Worm (Caenorhabditis elegans) whole organism, young adult: Measurements from ENCODE around the gene lin-52.

Experiments
- B0261.1 ChIP-seq: sonication (generic microtip); optimal IDR thresholded peaks from 2 replicates; lab custom pipeline; 2016; ENCODE audit warnings: mild to moderate bottlenecking, missing genetic modification characterization, moderate library complexity, missing compliant biosample characterization
- C17E4.6 ChIP-seq: fragments of 200-800 bp; sonication (Bioruptor generic); IDR thresholded peaks from 2 replicates; pipeline ENCODE4 v1.3.6; 2022; ENCODE audit warnings: missing genetic modification reagents, missing genetic modification characterization, missing compliant biosample characterization
- F22D6.2 ChIP-seq: sonication (generic microtip); optimal IDR thresholded peaks from 2 replicates; lab custom pipeline; 2016; ENCODE audit warnings: mild to moderate bottlenecking, missing genetic modification characterization, missing compliant biosample characterization
- F49E8.2 ChIP-seq: sonication (generic microtip); optimal IDR thresholded peaks from 3 replicates; lab custom pipeline; 2017; ENCODE audit warnings: missing genetic modification characterization, mild to moderate bottlenecking, missing compliant biosample characterization, antibody characterized with exemption, moderate library complexity; ENCODE audit not compliant: insufficient read depth
- F57C9.4 ChIP-seq: sonication (generic microtip); optimal IDR thresholded peaks from 2 replicates; lab custom pipeline; 2017; ENCODE audit warnings: mild to moderate bottlenecking, missing genetic modification characterization, missing compliant biosample characterization
- K12H6.12 ChIP-seq: fragments of 200-800 bp; sonication (Bioruptor generic); optimal IDR thresholded peaks from 2 replicates; lab custom pipeline; 2018; ENCODE audit warnings: mild to moderate bottlenecking, missing genetic modification characterization, missing compliant biosample characterization
- T07F8.4 ChIP-seq: sonication (generic microtip); optimal IDR thresholded peaks from 2 replicates; lab custom pipeline; 2016; ENCODE audit warnings: mild to moderate bottlenecking, missing genetic modification characterization, moderate library complexity, missing compliant biosample characterization
- T26A5.8 ChIP-seq: sonication (generic microtip); optimal IDR thresholded peaks from 2 replicates; lab custom pipeline; 2016; ENCODE audit warnings: missing genetic modification characterization, missing compliant biosample characterization
- Y53F4B.3 ChIP-seq: fragments of 200-800 bp; sonication (Bioruptor generic); IDR thresholded peaks from 2 replicates; pipeline ENCODE4 v1.3.6; 2022; ENCODE audit warnings: missing genetic modification reagents, missing genetic modification characterization, missing compliant biosample characterization
- Y53G8AR.9 ChIP-seq: fragments of 200-800 bp; sonication (Bioruptor generic); conservative IDR thresholded peaks from 2 replicates; pipeline ENCODE4 v1.3.6; 2022; ENCODE audit warnings: missing genetic modification reagents, missing genetic modification characterization, missing compliant biosample characterization
- ZK185.1 ChIP-seq: sonication (generic microtip); optimal IDR thresholded peaks from 2 replicates; lab custom pipeline; 2016; ENCODE audit warnings: mild to moderate bottlenecking, missing genetic modification characterization, missing compliant biosample characterization; ENCODE audit not compliant: poor library complexity, severe bottlenecking
- aptf-3 ChIP-seq: fragments of 200-800 bp; sonication (Bioruptor generic); IDR thresholded peaks from 2 replicates; pipeline ENCODE4 v1.3.6; 2022; ENCODE audit warnings: missing genetic modification characterization, missing compliant biosample characterization
- atf-7 ChIP-seq: sonication (generic microtip); optimal IDR thresholded peaks from 2 replicates; lab custom pipeline; 2017; ENCODE audit warnings: mild to moderate bottlenecking, missing genetic modification characterization, missing compliant biosample characterization
- athp-1 ChIP-seq: sonication (generic microtip); optimal IDR thresholded peaks from 2 replicates; lab custom pipeline; 2017; ENCODE audit warnings: mild to moderate bottlenecking, missing genetic modification characterization, missing compliant biosample characterization
- cebp-1 ChIP-seq, 2 experiments: fragments of 200-800 bp in 1 of 2; sonication (Bioruptor generic) in 1 of 2; sonication (generic microtip) in 1 of 2; IDR thresholded peaks in 1 of 2; optimal IDR thresholded peaks in 1 of 2; 2 replicates each; pipeline versions ENCODE4 v1.3.6 to Lab custom; 2017 to 2022; ENCODE audit warnings: missing compliant biosample characterization in 2 of 2, missing genetic modification characterization in 2 of 2, mild to moderate bottlenecking in 1 of 2, missing genetic modification reagents in 1 of 2, moderate library complexity in 1 of 2
- cebp-2 ChIP-seq: fragments of 200-800 bp; sonication (Bioruptor generic); IDR thresholded peaks from 2 replicates; pipeline ENCODE4 v1.3.6; 2022; ENCODE audit warnings: missing genetic modification characterization, missing compliant biosample characterization
- ceh-100 ChIP-seq: fragments of 200-800 bp; sonication (Bioruptor generic); IDR thresholded peaks from 2 replicates; pipeline ENCODE4 v1.3.6; 2022; ENCODE audit warnings: missing genetic modification reagents, missing genetic modification characterization, missing compliant biosample characterization
- ceh-58 ChIP-seq: fragments of 200-800 bp; sonication (Bioruptor generic); IDR thresholded peaks from 2 replicates; pipeline ENCODE4 v1.3.6; 2022; ENCODE audit warnings: missing genetic modification characterization, missing compliant biosample characterization
- chd-7 ChIP-seq: sonication (generic microtip); optimal IDR thresholded peaks from 2 replicates; lab custom pipeline; 2016; ENCODE audit warnings: mild to moderate bottlenecking, missing genetic modification characterization, moderate library complexity, missing compliant biosample characterization
- die-1 ChIP-seq: sonication (generic microtip); optimal IDR thresholded peaks from 2 replicates; lab custom pipeline; 2016; ENCODE audit warnings: missing genotype, mild to moderate bottlenecking, missing genetic modification characterization, missing compliant biosample characterization
- dpl-1 ChIP-seq: fragments of 150-350 bp; optimal IDR thresholded peaks from 2 replicates; lab custom pipeline; 2014; ENCODE audit warnings: missing biosample characterization, missing genetic modification reagents, missing genetic modification characterization
- egrh-3 ChIP-seq: fragments of 200-800 bp; sonication (Bioruptor generic); IDR thresholded peaks from 2 replicates; pipeline ENCODE4 v1.3.6; 2022; ENCODE audit warnings: missing genetic modification reagents, missing genetic modification characterization, missing compliant biosample characterization
- ets-4 ChIP-seq: fragments of 200-800 bp; sonication (Bioruptor generic); optimal IDR thresholded peaks from 2 replicates; lab custom pipeline; 2018; ENCODE audit warnings: mild to moderate bottlenecking, missing genetic modification characterization, missing compliant biosample characterization
- him-1 ChIP-seq: sonication (generic microtip); optimal IDR thresholded peaks from 2 replicates; lab custom pipeline; 2016; ENCODE audit warnings: missing genotype, missing genetic modification reagents, missing genetic modification characterization, missing compliant biosample characterization
- hlh-26 ChIP-seq: fragments of 200-800 bp; sonication (Bioruptor generic); conservative IDR thresholded peaks from 2 replicates; pipeline ENCODE4 v1.3.6; 2022; ENCODE audit warnings: missing genetic modification reagents, missing genetic modification characterization, missing compliant biosample characterization
- hmg-1.2 ChIP-seq: fragments of 200-800 bp; sonication (Bioruptor generic); IDR thresholded peaks from 2 replicates; pipeline ENCODE4 v1.3.6; 2022; ENCODE audit warnings: missing genetic modification reagents, missing genetic modification characterization, missing compliant biosample characterization
- lag-1 ChIP-seq: fragments of 200-800 bp; sonication (Bioruptor generic); IDR thresholded peaks from 2 replicates; pipeline ENCODE4 v1.3.6; 2022; ENCODE audit warnings: missing genetic modification reagents, missing genetic modification characterization, missing compliant biosample characterization
- let-607 ChIP-seq, 2 experiments: fragments of 200-800 bp in 1 of 2; sonication (Bioruptor generic) in 1 of 2; sonication (generic microtip) in 1 of 2; optimal IDR thresholded peaks; 2 replicates each; lab custom pipeline; 2016 to 2018; ENCODE audit warnings: mild to moderate bottlenecking in 2 of 2, missing compliant biosample characterization in 2 of 2, missing genetic modification characterization in 2 of 2, moderate library complexity in 2 of 2, missing genotype in 1 of 2
- lin-40 ChIP-seq: sonication (generic microtip); optimal IDR thresholded peaks from 2 replicates; lab custom pipeline; 2016; ENCODE audit warnings: missing genetic modification characterization, mild to moderate bottlenecking, missing compliant biosample characterization, missing genotype, missing genetic modification reagents
- lir-1 ChIP-seq: fragments of 200-800 bp; sonication (Bioruptor generic); conservative IDR thresholded peaks from 2 replicates; pipeline ENCODE4 v1.3.6; 2022; ENCODE audit warnings: missing genetic modification reagents, missing genetic modification characterization, missing compliant biosample characterization
- lsy-27 ChIP-seq: sonication (generic microtip); optimal IDR thresholded peaks from 2 replicates; lab custom pipeline; 2017; ENCODE audit warnings: missing genetic modification characterization, mild to moderate bottlenecking, missing compliant biosample characterization, antibody characterized with exemption, missing genotype, borderline replicate concordance; ENCODE audit not compliant: insufficient read depth
- madf-3 ChIP-seq: fragments of 200-800 bp; sonication (Bioruptor generic); IDR thresholded peaks from 2 replicates; pipeline ENCODE4 v1.3.6; 2022; ENCODE audit warnings: missing genetic modification reagents, missing genetic modification characterization, missing compliant biosample characterization
- mxl-1 ChIP-seq: sonication (generic microtip); optimal IDR thresholded peaks from 2 replicates; lab custom pipeline; 2016; ENCODE audit warnings: missing genetic modification characterization, missing compliant biosample characterization
- nfya-2 ChIP-seq: fragments of 200-800 bp; sonication (Bioruptor generic); IDR thresholded peaks from 2 replicates; pipeline ENCODE4 v1.3.6; 2022; ENCODE audit warnings: missing genetic modification reagents, missing genetic modification characterization, missing compliant biosample characterization
- nfyb-1 ChIP-seq: fragments of 200-800 bp; sonication (Bioruptor generic); IDR thresholded peaks from 2 replicates; pipeline ENCODE4 v1.3.6; 2022; ENCODE audit warnings: missing genetic modification reagents, missing genetic modification characterization, missing compliant biosample characterization
- nhr-80 ChIP-seq: sonication (generic microtip); optimal IDR thresholded peaks from 2 replicates; lab custom pipeline; 2016; ENCODE audit warnings: missing genetic modification characterization, missing compliant biosample characterization
- pbrm-1 ChIP-seq: fragments of 200-800 bp; sonication (Bioruptor generic); IDR thresholded peaks from 2 replicates; pipeline ENCODE4 v1.3.6; 2022; ENCODE audit warnings: missing genetic modification reagents, missing genetic modification characterization, missing compliant biosample characterization
- repo-1 ChIP-seq: sonication (generic microtip); optimal IDR thresholded peaks from 2 replicates; lab custom pipeline; 2017; ENCODE audit warnings: mild to moderate bottlenecking, missing genetic modification characterization, missing compliant biosample characterization
- snpc-1.1 ChIP-seq: sonication (generic microtip); optimal IDR thresholded peaks from 2 replicates; lab custom pipeline; 2017; ENCODE audit warnings: missing genetic modification characterization, mild to moderate bottlenecking, missing compliant biosample characterization, antibody characterized with exemption, moderate library complexity, missing genotype, missing genetic modification reagents; ENCODE audit not compliant: insufficient read depth
- tbp1 ChIP-seq: fragments of 200-800 bp; sonication (Bioruptor generic); optimal IDR thresholded peaks from 2 replicates; lab custom pipeline; 2018; ENCODE audit warnings: mild to moderate bottlenecking, missing genetic modification characterization, missing compliant biosample characterization
- tlf-1 ChIP-seq: fragments of 200-800 bp; sonication (Bioruptor generic); optimal IDR thresholded peaks from 2 replicates; lab custom pipeline; 2018; ENCODE audit warnings: mild to moderate bottlenecking, missing genetic modification characterization, missing compliant biosample characterization
- unc-62 ChIP-seq: fragments of 150-350 bp; optimal IDR thresholded peaks from 2 replicates; lab custom pipeline; 2014; ENCODE audit warnings: missing biosample characterization, missing genetic modification reagents, missing genetic modification characterization
- ztf-25 ChIP-seq: fragments of 200-800 bp; sonication (Bioruptor generic); IDR thresholded peaks from 2 replicates; pipeline ENCODE4 v1.3.6; 2022; ENCODE audit warnings: missing genetic modification reagents, missing genetic modification characterization, missing compliant biosample characterization
- ztf-3 ChIP-seq: fragments of 200-800 bp; sonication (Bioruptor generic); optimal IDR thresholded peaks from 2 replicates; lab custom pipeline; 2018; ENCODE audit warnings: mild to moderate bottlenecking, missing genetic modification characterization, missing compliant biosample characterization

The lin-52 gene

DNA sequence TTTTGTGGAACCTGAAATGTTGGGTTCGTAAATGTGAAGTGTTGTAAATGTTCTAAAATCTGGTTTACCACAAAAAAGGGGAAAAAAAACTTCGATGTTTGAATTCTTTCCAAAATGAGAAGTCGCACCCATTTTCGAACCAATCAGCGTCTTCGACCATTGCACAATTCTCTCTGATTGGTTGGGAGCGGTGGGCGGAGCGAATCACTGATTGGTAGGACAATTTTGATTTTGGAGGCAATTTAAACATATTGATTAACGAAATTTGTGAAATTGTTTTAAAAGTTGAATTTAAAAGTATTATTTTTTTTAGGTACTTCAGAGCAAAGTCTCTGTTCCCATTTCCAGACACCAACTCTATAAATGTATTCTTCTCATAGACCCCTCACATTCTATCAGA is 35.5 kb downstream of the lin-52 start:
- TF ChIP-seq hlh-26 (no peak), aptf-3 (GFP tag; lab: Robert Waterston, UW) (no peak)
- TF ChIP-seq, all 124 proteins: peak for 0

- TF ChIP-seq let-607 (tag; optimal IDR thresholded peaks at IDR 0.05; lab: Kevin White, UChicago) (peak; percentile 97 to 98), T26A5.8 (no peak), lin-40 (tag; lab: Kevin White, UChicago) (no peak), nhr-80 (peak; percentile 93)
Measured at ce11 chrIII:9786776-9787175, 37.8 kb downstream of the lin-52 start.

DNA sequence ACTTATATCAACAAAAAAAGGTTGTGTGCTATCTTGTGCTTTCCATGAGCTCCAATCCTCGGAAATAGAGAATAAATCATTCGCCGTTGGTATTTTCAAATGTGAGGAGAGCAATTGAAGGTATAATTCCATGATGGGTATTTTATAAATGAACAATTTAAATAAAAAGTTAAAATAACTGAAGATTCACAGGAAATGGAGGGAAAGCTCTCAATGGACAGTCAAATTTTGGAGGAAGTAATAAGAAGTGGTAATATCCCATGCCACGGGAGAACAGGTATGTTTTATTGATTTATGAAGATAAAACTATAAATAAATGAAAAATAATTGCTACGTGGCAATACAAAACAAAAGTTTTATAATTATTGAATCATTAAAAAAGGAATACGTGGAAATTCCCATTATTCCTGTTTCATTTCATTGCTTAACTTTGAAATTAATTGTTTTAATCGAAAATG is 41.4 kb downstream of the lin-52 start:
- TF ChIP-seq him-1 (tag; lab: Kevin White, UChicago) = no peak
- TF ChIP-seq K12H6.12 (tag; lab: Kevin White, UChicago) = no peak
- peak; percentile 81 for TF ChIP-seq repo-1
- TF ChIP-seq lag-1 (GFP tag; lab: Robert Waterston, UW) = no peak
- 0 out of 2 replicates have a peak, but pooled peaks have one; percentile 15 for TF ChIP-seq pbrm-1 (GFP tag; lab: Robert Waterston, UW)
- TF ChIP-seq unc-62 (GFP tag; lab: Kevin White, UChicago) = no peak
- TF ChIP-seq ets-4 = no peak
- TF ChIP-seq F49E8.2 (tag; lab: Kevin White, UChicago) = peak; percentile 24
- no peak for TF ChIP-seq Y53F4B.3
- 0 out of 2 replicates have a peak, but pooled peaks have one; percentile 54 for TF ChIP-seq Y53G8AR.9
- no peak for TF ChIP-seq dpl-1
- TF ChIP-seq chd-7 (tag; lab: Kevin White, UChicago) = no peak
- TF ChIP-seq ceh-100 (GFP tag; lab: Robert Waterston, UW) = no peak; the same call in 1 of the 2 replicates
- no peak for TF ChIP-seq snpc-1.1 (tag; lab: Kevin White, UChicago)
- no peak for TF ChIP-seq ZK185.1
- TF ChIP-seq C17E4.6 (GFP tag; lab: Robert Waterston, UW) = no peak
- TF ChIP-seq ztf-3 = peak; percentile 57
- TF ChIP-seq egrh-3 (GFP tag; lab: Robert Waterston, UW) = no peak
- TF ChIP-seq B0261.1 (tag; lab: Kevin White, UChicago) = no peak
- TF ChIP-seq F57C9.4 = peak; percentile 80
- no peak for TF ChIP-seq lir-1 (GFP tag; lab: Robert Waterston, UW)
- TF ChIP-seq tlf-1 (GFP tag; lab: Kevin White, UChicago) = peak; percentile 42
- no peak for TF ChIP-seq nfya-2 (GFP tag; lab: Robert Waterston, UW)
- TF ChIP-seq die-1 (tag; lab: Kevin White, UChicago) = no peak
- no peak for TF ChIP-seq nfyb-1
- peak; percentile 21 to 35 for TF ChIP-seq let-607 (tag; optimal IDR thresholded peaks at IDR 0.05; lab: Kevin White, UChicago)
- TF ChIP-seq ceh-58 (GFP tag; lab: Robert Waterston, UW) = 0 out of 2 replicates have a peak, but pooled peaks have one; percentile 60
- TF ChIP-seq atf-7 = peak; percentile 61
- TF ChIP-seq F22D6.2 (tag; lab: Kevin White, UChicago) = no peak
- no peak for TF ChIP-seq athp-1 (tag; lab: Kevin White, UChicago)
- TF ChIP-seq mxl-1 (tag; lab: Kevin White, UChicago) = no peak
- peak; percentile 4 for TF ChIP-seq tbp1 (GFP tag; lab: Kevin White, UChicago)
- no peak for TF ChIP-seq lsy-27 (tag; lab: Kevin White, UChicago)
- TF ChIP-seq hmg-1.2 = peak; percentile 22; the same call in 1 of the 2 replicates
- no peak for TF ChIP-seq T07F8.4 (tag; lab: Kevin White, UChicago)
- no peak for TF ChIP-seq ztf-25 (GFP tag; lab: Robert Waterston, UW)
- TF ChIP-seq cebp-1 (GFP tag; IDR thresholded peaks at IDR 0.05; lab: Robert Waterston, UW) = no peak
- TF ChIP-seq cebp-1 (tag; optimal IDR thresholded peaks at IDR 0.05; lab: Kevin White, UChicago) = peak; percentile 29
- peak; percentile 85 for TF ChIP-seq madf-3 (GFP tag; lab: Robert Waterston, UW)
- 0 out of 2 replicates have a peak, but pooled peaks have one; percentile 36 for TF ChIP-seq cebp-2 (GFP tag; lab: Robert Waterston, UW)
